Fruit fly (Drosophila melanogaster) whole organism, prepupa: Measurements from ENCODE around the gene CG6415.
A peak's percentile ranks its signal among the peaks of the same experiment; 100 is the strongest.

ENCODE experiments used
- CG10631 ChIP-seq: fragments of 200-800 bp; sonication (Bioruptor generic); optimal IDR thresholded peaks from 2 replicates; lab custom pipeline; 2016; ENCODE audit warnings: missing biosample characterization, missing genetic modification characterization
- CG11902 ChIP-seq: fragments of 200-800 bp; sonication (Bioruptor generic); optimal IDR thresholded peaks from 3 replicates; lab custom pipeline; 2016; ENCODE audit warnings: missing biosample characterization, missing genetic modification characterization
- CG15336 ChIP-seq: fragments of 200-800 bp; sonication (Bioruptor generic); IDR thresholded peaks from 2 replicates; pipeline ENCODE4 v1.3.6; 2022; ENCODE audit warnings: missing biosample characterization, missing genetic modification characterization
- CG1621 ChIP-seq: fragments of 200-800 bp; sonication (Bioruptor generic); optimal IDR thresholded peaks from 3 replicates; lab custom pipeline; 2018; ENCODE audit warnings: missing biosample characterization, mild to moderate bottlenecking, missing genetic modification characterization
- CG16779 ChIP-seq: fragments of 200-800 bp; sonication (Bioruptor generic); optimal IDR thresholded peaks from 3 replicates; lab custom pipeline; 2017; ENCODE audit warnings: missing biosample characterization, mild to moderate bottlenecking, missing genetic modification characterization
- CG32006 ChIP-seq: fragments of 200-800 bp; sonication (Bioruptor generic); optimal IDR thresholded peaks from 3 replicates; lab custom pipeline; 2017; ENCODE audit warnings: missing biosample characterization, mild to moderate bottlenecking, missing genetic modification characterization
- CG34406 ChIP-seq: fragments of 200-800 bp; sonication (Bioruptor generic); optimal IDR thresholded peaks from 3 replicates; lab custom pipeline; 2016; ENCODE audit warnings: missing biosample characterization, missing genetic modification characterization
- CG3919 ChIP-seq: fragments of 200-800 bp; sonication (Bioruptor generic); optimal IDR thresholded peaks from 3 replicates; lab custom pipeline; 2016; ENCODE audit warnings: missing biosample characterization, missing genetic modification characterization
- CG4318 ChIP-seq: fragments of 200-800 bp; sonication (Bioruptor generic); optimal IDR thresholded peaks from 3 replicates; lab custom pipeline; 2017; ENCODE audit warnings: missing biosample characterization, mild to moderate bottlenecking, missing genetic modification characterization
- CG6163 ChIP-seq: fragments of 200-800 bp; sonication (Bioruptor generic); IDR thresholded peaks from 3 replicates; pipeline ENCODE4 v1.3.6; 2022; ENCODE audit warnings: missing biosample characterization, missing genetic modification characterization
- CG6792 ChIP-seq: fragments of 200-800 bp; sonication (Bioruptor generic); optimal IDR thresholded peaks from 3 replicates; lab custom pipeline; 2016; ENCODE audit warnings: missing biosample characterization, missing genetic modification characterization
- CG6808 ChIP-seq: fragments of 200-800 bp; sonication (Bioruptor generic); optimal IDR thresholded peaks from 3 replicates; lab custom pipeline; 2017; ENCODE audit warnings: missing biosample characterization, missing genetic modification characterization, mild to moderate bottlenecking, moderate library complexity, missing genetic modification reagents
- CG6854 ChIP-seq: fragments of 200-800 bp; sonication (Bioruptor generic); optimal IDR thresholded peaks from 2 replicates; lab custom pipeline; 2017; ENCODE audit warnings: missing biosample characterization, mild to moderate bottlenecking, missing genetic modification characterization
- CG8632 ChIP-seq: fragments of 200-800 bp; sonication (Bioruptor generic); optimal IDR thresholded peaks from 3 replicates; lab custom pipeline; 2016; ENCODE audit warnings: missing biosample characterization, missing genetic modification characterization
- CG9139 ChIP-seq: fragments of 200-800 bp; sonication (Bioruptor generic); optimal IDR thresholded peaks from 3 replicates; lab custom pipeline; 2017; ENCODE audit warnings: missing biosample characterization, mild to moderate bottlenecking, missing genetic modification characterization
- Eip78C ChIP-seq: fragments of 200-800 bp; sonication (Bioruptor generic); peaks from one replicate; lab custom pipeline; 2016; ENCODE audit warnings: missing biosample characterization, missing genetic modification characterization
- Hr38 ChIP-seq: sonication (Bioruptor generic); optimal IDR thresholded peaks from 2 replicates; lab custom pipeline; 2016; ENCODE audit warnings: missing biosample characterization, missing genetic modification characterization
- Hr39 ChIP-seq: fragments of 200-800 bp; sonication (Bioruptor generic); optimal IDR thresholded peaks from 2 replicates; lab custom pipeline; 2016; ENCODE audit warnings: missing biosample characterization, missing genetic modification characterization
- Hr4 ChIP-seq: fragments of 200-800 bp; sonication (Bioruptor generic); optimal IDR thresholded peaks from 3 replicates; lab custom pipeline; 2016; ENCODE audit warnings: missing biosample characterization, missing genetic modification characterization
- Lpt ChIP-seq: fragments of 200-800 bp; sonication (Bioruptor generic); optimal IDR thresholded peaks from 3 replicates; lab custom pipeline; 2016; ENCODE audit warnings: missing biosample characterization, missing genetic modification characterization
- OdsH ChIP-seq: fragments of 200-800 bp; sonication (Bioruptor generic); optimal IDR thresholded peaks from 3 replicates; lab custom pipeline; 2016; ENCODE audit warnings: missing biosample characterization, missing genetic modification characterization
- Sox15 ChIP-seq: fragments of 200-800 bp; sonication (Bioruptor generic); optimal IDR thresholded peaks from 3 replicates; lab custom pipeline; 2016; ENCODE audit warnings: missing biosample characterization, missing genetic modification characterization
- acj6 ChIP-seq: fragments of 200-800 bp; sonication (Bioruptor generic); optimal IDR thresholded peaks from 3 replicates; lab custom pipeline; 2016; ENCODE audit warnings: missing biosample characterization, missing genetic modification characterization
- eg ChIP-seq: fragments of 200-800 bp; sonication (Bioruptor generic); IDR thresholded peaks from 3 replicates; pipeline ENCODE4 v1.3.6; 2022; ENCODE audit warnings: missing biosample characterization, missing genetic modification characterization
- esn ChIP-seq: fragments of 200-800 bp; sonication (Bioruptor generic); optimal IDR thresholded peaks from 2 replicates; lab custom pipeline; 2016; ENCODE audit warnings: missing biosample characterization, mild to moderate bottlenecking, missing genetic modification characterization, moderate library complexity
- lz ChIP-seq: fragments of 200-800 bp; sonication (Bioruptor generic); optimal IDR thresholded peaks from 3 replicates; lab custom pipeline; 2016; ENCODE audit warnings: missing biosample characterization, missing genetic modification characterization
- net ChIP-seq: fragments of 200-800 bp; sonication (Bioruptor generic); optimal IDR thresholded peaks from 3 replicates; lab custom pipeline; 2016; ENCODE audit warnings: missing biosample characterization, missing genetic modification characterization
- pdm3 ChIP-seq: fragments of 200-800 bp; sonication (Bioruptor generic); optimal IDR thresholded peaks from 3 replicates; lab custom pipeline; 2016; ENCODE audit warnings: missing biosample characterization, missing genetic modification characterization
- salr ChIP-seq, 2 experiments: fragments of 200-800 bp; sonication (Bioruptor generic); optimal IDR thresholded peaks; 3 replicates each; lab custom pipeline; 2016 to 2018; ENCODE audit warnings: missing biosample characterization in 2 of 2, missing genetic modification characterization in 2 of 2, mild to moderate bottlenecking in 1 of 2
- spab ChIP-seq: fragments of 200-800 bp; sonication (Bioruptor generic); optimal IDR thresholded peaks from 2 replicates; lab custom pipeline; 2017; ENCODE audit warnings: missing biosample characterization, mild to moderate bottlenecking, missing genetic modification characterization, missing genetic modification reagents
- ss ChIP-seq, 2 experiments: fragments of 200-800 bp; sonication (Bioruptor generic); optimal IDR thresholded peaks; 2 replicates in 1 of 2; 3 replicates in 1 of 2; lab custom pipeline; 2017 to 2018; ENCODE audit warnings: mild to moderate bottlenecking in 2 of 2, missing biosample characterization in 2 of 2, missing genetic modification characterization in 2 of 2, moderate library complexity in 1 of 2
- svp ChIP-seq: fragments of 200-800 bp; sonication (Bioruptor generic); peaks from one replicate; lab custom pipeline; 2016; ENCODE audit warnings: missing biosample characterization, missing genetic modification characterization
- vri ChIP-seq: fragments of 200-800 bp; sonication (Bioruptor generic); optimal IDR thresholded peaks from 3 replicates; lab custom pipeline; 2016; ENCODE audit warnings: missing biosample characterization, mild to moderate bottlenecking, missing genetic modification characterization

Gene CG6415

DNA sequence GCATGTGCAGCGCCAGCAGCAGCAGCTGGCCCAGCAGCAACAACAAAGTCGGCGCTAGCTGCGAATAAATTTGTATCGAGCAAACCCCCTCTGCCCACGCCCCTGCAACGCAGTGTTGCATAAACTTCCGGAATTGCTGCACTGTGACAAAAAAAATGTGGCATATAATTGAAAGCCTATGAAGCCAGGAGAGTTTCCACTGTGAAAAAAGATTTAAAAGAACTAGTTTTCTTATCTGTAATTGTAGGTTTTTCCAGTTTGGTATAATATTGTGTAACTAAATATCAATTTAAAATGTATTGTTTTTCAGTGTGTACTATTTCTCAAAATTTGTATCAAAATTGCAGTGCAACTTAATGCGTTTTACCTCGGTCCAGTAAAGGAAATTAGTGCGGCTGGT, 44.8 kb downstream of the CG6415 start (continued):
- TF ChIP-seq Sox15 (GFP tag; lab: Kevin White, UChicago) (no peak), CG32006 (GFP tag; lab: Kevin White, UChicago) (peak; percentile 62), net (GFP tag; lab: Kevin White, UChicago) (peak; percentile 56), Lpt (peak; percentile 35), CG6808 (GFP tag; lab: Kevin White, UChicago) (no peak), Eip78C (GFP tag; lab: Kevin White, UChicago) (peak; percentile 80), svp (GFP tag; lab: Kevin White, UChicago) (peak; percentile 66), CG8632 (GFP tag; lab: Kevin White, UChicago) (no peak), pdm3 (no peak), acj6 (peak; percentile 41), CG9139 (GFP tag; lab: Kevin White, UChicago) (no peak), esn (no peak), Hr4 (GFP tag; lab: Kevin White, UChicago) (peak; percentile 76), CG1621 (tag; lab: Kevin White, UChicago) (no peak), ss (GFP tag; optimal IDR thresholded peaks at IDR 0.05; lab: Kevin White, UChicago) (no peak), CG10631 (GFP tag; lab: Kevin White, UChicago) (no peak), Hr39 (GFP tag; lab: Kevin White, UChicago) (peak; percentile 10), CG6792 (GFP tag; lab: Kevin White, UChicago) (no peak), salr (GFP tag; optimal IDR thresholded peaks at IDR 0.05; lab: Kevin White, UChicago) (peak in 1 of 2 experiments; percentile 39)

DNA sequence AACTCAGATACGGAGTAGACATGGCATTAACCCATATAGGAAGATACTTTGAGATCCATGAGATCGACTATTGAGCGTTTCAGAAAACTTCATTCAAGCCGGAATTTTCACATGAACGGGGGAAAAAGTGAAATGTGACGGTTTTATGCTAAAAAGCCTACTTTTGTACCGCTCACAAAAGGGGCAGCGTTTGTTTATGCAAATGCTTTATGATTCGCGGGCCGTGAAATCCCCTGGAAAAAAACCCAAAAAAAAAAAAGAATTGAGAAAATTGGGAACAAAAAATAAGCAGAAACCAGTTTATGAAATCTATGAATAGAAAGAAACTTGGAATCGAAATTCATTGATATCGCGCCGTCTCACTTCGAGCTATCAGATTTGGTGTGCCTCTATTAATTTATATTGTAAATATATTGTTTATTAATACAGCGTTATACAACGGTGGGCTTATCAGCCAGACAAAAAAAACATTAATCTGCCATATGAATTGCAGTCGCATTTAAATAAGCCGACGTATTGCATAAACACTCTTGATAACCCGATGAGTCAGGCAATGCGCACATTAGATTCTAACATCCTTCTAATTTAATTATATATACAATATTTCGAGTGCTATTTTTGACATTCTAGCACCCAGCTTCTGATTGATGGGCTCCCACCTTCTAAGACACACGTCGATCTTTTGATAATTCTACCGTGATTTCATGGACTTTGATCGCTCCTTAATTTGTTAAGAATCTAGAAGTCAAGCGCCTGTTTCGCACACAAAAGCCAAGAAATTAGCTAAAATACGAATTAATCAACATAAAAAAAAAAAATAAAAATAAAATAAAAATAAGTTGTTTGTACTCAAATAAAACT, 46.4 kb downstream of the CG6415 start:
- no peak for TF ChIP-seq CG16779 (tag; lab: Kevin White, UChicago)
- no peak for TF ChIP-seq CG6792 (GFP tag; lab: Kevin White, UChicago)
- TF ChIP-seq CG11902, result no peak
- TF ChIP-seq eg (GFP tag; lab: Robert Waterston, UW), result no peak
- TF ChIP-seq CG34406 (GFP tag; lab: Kevin White, UChicago), result no peak
- no peak for TF ChIP-seq CG3919 (GFP tag; lab: Kevin White, UChicago)
- peak; percentile 43 for TF ChIP-seq vri (GFP tag; lab: Kevin White, UChicago)
- no peak for TF ChIP-seq CG6854 (GFP tag; lab: Kevin White, UChicago)
- TF ChIP-seq spab (GFP tag; lab: Kevin White, UChicago), result no peak
- peak; percentile 62 for TF ChIP-seq svp (GFP tag; lab: Kevin White, UChicago)
- TF ChIP-seq OdsH, result no peak
- TF ChIP-seq CG4318 (GFP tag; lab: Kevin White, UChicago), result no peak
- TF ChIP-seq CG32006 (GFP tag; lab: Kevin White, UChicago), result no peak
- TF ChIP-seq esn, result no peak
- TF ChIP-seq CG15336, result no peak
- no peak for TF ChIP-seq lz (GFP tag; lab: Kevin White, UChicago)
- no peak for TF ChIP-seq CG6163 (GFP tag; lab: Robert Waterston, UW)

- TF ChIP-seq salr (GFP tag; optimal IDR thresholded peaks at IDR 0.05; lab: Kevin White, UChicago) (no peak), CG11902 (no peak), Hr38 (no peak), Hr39 (GFP tag; lab: Kevin White, UChicago) (no peak), svp (GFP tag; lab: Kevin White, UChicago) (peak; percentile 1)
These were observed 47.6 kb downstream of the CG6415 start for dm6 chr2L:10750915-10751612.
